Worm (Caenorhabditis elegans) whole organism, L4 larva: ENCODE results near the gene pptr-1.

ENCODE experiments used
- F26F4.8 ChIP-seq: fragments of 200-800 bp; sonication (Bioruptor generic); conservative IDR thresholded peaks from 2 replicates; pipeline ENCODE4 v1.3.6; 2022; ENCODE audit warnings: missing genetic modification characterization, missing compliant biosample characterization
- F44E2.7 ChIP-seq: fragments of 200-800 bp; sonication (Bioruptor generic); IDR thresholded peaks from 2 replicates; pipeline ENCODE4 v2.1.2; 2022; ENCODE audit warnings: missing genetic modification characterization, missing compliant biosample characterization
- R02D3.7 ChIP-seq: fragments of 150-350 bp; sonication (generic microtip); optimal IDR thresholded peaks from 3 replicates; lab custom pipeline; 2014; ENCODE audit warnings: missing biosample characterization, missing genetic modification characterization
- T20F7.1 ChIP-seq: fragments of 200-800 bp; sonication (Bioruptor generic); optimal IDR thresholded peaks from 2 replicates; lab custom pipeline; 2018; ENCODE audit warnings: mild to moderate bottlenecking, missing genetic modification characterization, missing compliant biosample characterization
- Y105C5A.15 ChIP-seq: fragments of 200-800 bp; sonication (Bioruptor generic); IDR thresholded peaks from 2 replicates; pipeline ENCODE4 v1.3.6; 2022; ENCODE audit warnings: missing genetic modification characterization, missing compliant biosample characterization
- Y48G9A.11 ChIP-seq: fragments of 200-800 bp; sonication (Bioruptor generic); IDR thresholded peaks from 2 replicates; pipeline ENCODE4 v1.3.6; 2022; ENCODE audit warnings: missing genetic modification reagents, missing genetic modification characterization, missing compliant biosample characterization
- Y5F2A.4 ChIP-seq: fragments of 200-800 bp; sonication (Bioruptor generic); optimal IDR thresholded peaks from 2 replicates; lab custom pipeline; 2018; ENCODE audit warnings: mild to moderate bottlenecking, missing genetic modification characterization, missing compliant biosample characterization
- Y75B8A.6 ChIP-seq: fragments of 200-800 bp; sonication (Bioruptor generic); IDR thresholded peaks from 2 replicates; pipeline ENCODE4 v1.3.6; 2022; ENCODE audit warnings: missing genetic modification reagents, missing genetic modification characterization, missing compliant biosample characterization
- ZK337.2 ChIP-seq: fragments of 200-800 bp; sonication (Bioruptor generic); IDR thresholded peaks from 2 replicates; pipeline ENCODE4 v1.3.6; 2022; ENCODE audit warnings: missing genetic modification reagents, missing genetic modification characterization, missing compliant biosample characterization
- arid-1 ChIP-seq: fragments of 200-800 bp; sonication (Bioruptor generic); conservative IDR thresholded peaks from 2 replicates; pipeline ENCODE4 v1.3.6; 2022; ENCODE audit warnings: missing genetic modification reagents, missing genetic modification characterization, missing compliant biosample characterization
- ceh-20 ChIP-seq: fragments of 200-800 bp; sonication (Bioruptor generic); IDR thresholded peaks from 2 replicates; pipeline ENCODE4 v1.3.6; 2022; ENCODE audit warnings: missing genetic modification reagents, missing genetic modification characterization, missing compliant biosample characterization
- ctbp-1 ChIP-seq: fragments of 200-800 bp; sonication (Bioruptor generic); IDR thresholded peaks from 2 replicates; pipeline ENCODE4 v1.3.6; 2022; ENCODE audit warnings: missing genetic modification reagents, missing genetic modification characterization, missing compliant biosample characterization
- daf-16 ChIP-seq, 3 experiments: sonication (generic microtip); optimal IDR thresholded peaks; 2 replicates each; lab custom pipeline; 2016 to 2017; ENCODE audit warnings: missing genetic modification characterization in 3 of 3, missing genetic modification reagents in 3 of 3, mild to moderate bottlenecking in 2 of 3, missing compliant biosample characterization in 2 of 3, missing biosample characterization in 1 of 3, moderate library complexity in 1 of 3
- daf-19 ChIP-seq: fragments of 200-800 bp; sonication (Bioruptor generic); conservative IDR thresholded peaks from 2 replicates; pipeline ENCODE4 v1.3.6; 2022; ENCODE audit warnings: missing genetic modification characterization, missing compliant biosample characterization
- dmd-8 ChIP-seq: fragments of 200-800 bp; sonication (Bioruptor generic); IDR thresholded peaks from 2 replicates; pipeline ENCODE4 v1.3.6; 2022; ENCODE audit warnings: missing genetic modification characterization, missing compliant biosample characterization
- dmd-9 ChIP-seq: fragments of 200-800 bp; sonication (Bioruptor generic); IDR thresholded peaks from 2 replicates; pipeline ENCODE4 v1.3.6; 2022; ENCODE audit warnings: missing genetic modification reagents, missing genetic modification characterization, missing compliant biosample characterization
- dpl-1 ChIP-seq: fragments of 150-350 bp; optimal IDR thresholded peaks from 2 replicates; lab custom pipeline; 2014; ENCODE audit warnings: missing biosample characterization, missing genetic modification reagents, missing genetic modification characterization
- duxl-1 ChIP-seq: sonication (generic microtip); optimal IDR thresholded peaks from 2 replicates; lab custom pipeline; 2016; ENCODE audit warnings: mild to moderate bottlenecking, missing genetic modification characterization, moderate library complexity, missing compliant biosample characterization; ENCODE audit not compliant: poor library complexity
- egl-43 ChIP-seq: fragments of 200-800 bp; sonication (Bioruptor generic); IDR thresholded peaks from 2 replicates; pipeline ENCODE4 v1.3.6; 2022; ENCODE audit warnings: missing genetic modification reagents, missing genetic modification characterization, missing compliant biosample characterization
- hlh-11 ChIP-seq: fragments of 200-800 bp; sonication (Bioruptor generic); optimal IDR thresholded peaks from 2 replicates; lab custom pipeline; 2018; ENCODE audit warnings: mild to moderate bottlenecking, missing genetic modification characterization, missing compliant biosample characterization
- hmg-1.1 ChIP-seq: fragments of 200-800 bp; sonication (Bioruptor generic); IDR thresholded peaks from 2 replicates; pipeline ENCODE4 v1.3.6; 2022; ENCODE audit warnings: missing genetic modification reagents, missing genetic modification characterization, missing compliant biosample characterization
- jun-1 ChIP-seq: fragments of 150-350 bp; optimal IDR thresholded peaks from 2 replicates; lab custom pipeline; 2014; ENCODE audit warnings: missing biosample characterization, missing genetic modification reagents, missing genetic modification characterization
- lin-15B ChIP-seq: fragments of 150-350 bp; sonication (generic microtip); optimal IDR thresholded peaks from 3 replicates; lab custom pipeline; 2014; ENCODE audit warnings: missing biosample characterization, missing genetic modification characterization
- lin-29 ChIP-seq: fragments of 200-800 bp; sonication (Bioruptor generic); IDR thresholded peaks from 2 replicates; pipeline ENCODE4 v1.3.6; 2022; ENCODE audit warnings: missing genetic modification reagents, missing genetic modification characterization, missing compliant biosample characterization
- lsy-2 ChIP-seq, 2 experiments: fragments of 150-350 bp in 1 of 2; sonication (generic microtip) in 1 of 2; optimal IDR thresholded peaks; 2 replicates each; lab custom pipeline; 2014 to 2017; ENCODE audit warnings: missing biosample characterization in 2 of 2, missing genetic modification characterization in 2 of 2
- mep-1 ChIP-seq: fragments of 150-350 bp; sonication (generic microtip); optimal IDR thresholded peaks from 3 replicates; lab custom pipeline; 2014; ENCODE audit warnings: missing biosample characterization, missing genetic modification characterization
- mes-2 ChIP-seq: sonication (generic microtip); optimal IDR thresholded peaks from 2 replicates; lab custom pipeline; 2016; ENCODE audit warnings: missing genotype, mild to moderate bottlenecking, missing genetic modification characterization, missing compliant biosample characterization; ENCODE audit not compliant: poor library complexity, severe bottlenecking
- mxl-3 ChIP-seq: fragments of 200-800 bp; sonication (Bioruptor generic); optimal IDR thresholded peaks from 2 replicates; lab custom pipeline; 2018; ENCODE audit warnings: mild to moderate bottlenecking, missing genetic modification characterization, missing compliant biosample characterization
- nhr-10 ChIP-seq: fragments of 150-350 bp; optimal IDR thresholded peaks from 2 replicates; lab custom pipeline; 2014; ENCODE audit warnings: missing biosample characterization, missing genetic modification characterization
- nhr-11 ChIP-seq: fragments of 150-350 bp; optimal IDR thresholded peaks from 2 replicates; lab custom pipeline; 2014; ENCODE audit warnings: missing biosample characterization, missing genetic modification characterization
- nhr-111 ChIP-seq: fragments of 200-800 bp; sonication (Bioruptor generic); optimal IDR thresholded peaks from 2 replicates; lab custom pipeline; 2018; ENCODE audit warnings: mild to moderate bottlenecking, missing genetic modification characterization, missing compliant biosample characterization
- nhr-237 ChIP-seq: sonication (generic microtip); optimal IDR thresholded peaks from 2 replicates; lab custom pipeline; 2017; ENCODE audit warnings: missing biosample characterization, missing genetic modification characterization
- nhr-42 ChIP-seq: fragments of 200-800 bp; sonication (Bioruptor generic); IDR thresholded peaks from 2 replicates; pipeline ENCODE4 v1.3.6; 2022; ENCODE audit warnings: missing genetic modification characterization, missing compliant biosample characterization
- nhr-48 ChIP-seq: sonication (generic microtip); optimal IDR thresholded peaks from 2 replicates; lab custom pipeline; 2016; ENCODE audit warnings: mild to moderate bottlenecking, missing genetic modification characterization, missing compliant biosample characterization
- nhr-6 ChIP-seq: fragments of 150-350 bp; optimal IDR thresholded peaks from 2 replicates; lab custom pipeline; 2014; ENCODE audit warnings: missing biosample characterization, missing genetic modification characterization
- php-3 ChIP-seq: fragments of 200-800 bp; sonication (Bioruptor generic); IDR thresholded peaks from 2 replicates; pipeline ENCODE4 v1.3.6; 2022; ENCODE audit warnings: missing genetic modification reagents, missing genetic modification characterization, missing compliant biosample characterization
- pqm-1 ChIP-seq: sonication (generic microtip); optimal IDR thresholded peaks from 2 replicates; lab custom pipeline; 2017; ENCODE audit warnings: missing biosample characterization, missing genetic modification characterization
- rbr-2 ChIP-seq: sonication (generic microtip); optimal IDR thresholded peaks from 2 replicates; lab custom pipeline; 2016; ENCODE audit warnings: missing genotype, missing genetic modification characterization, missing compliant biosample characterization
- sdz-12 ChIP-seq: fragments of 200-800 bp; sonication (Bioruptor generic); optimal IDR thresholded peaks from 2 replicates; lab custom pipeline; 2018; ENCODE audit warnings: mild to moderate bottlenecking, missing genetic modification characterization, missing compliant biosample characterization
- set-16 ChIP-seq: fragments of 200-800 bp; sonication (Bioruptor generic); IDR thresholded peaks from 2 replicates; pipeline ENCODE4 v1.3.6; 2022; ENCODE audit warnings: missing genetic modification reagents, missing genetic modification characterization, missing compliant biosample characterization
- snpc-1.2 ChIP-seq: fragments of 200-800 bp; sonication (Bioruptor generic); IDR thresholded peaks from 2 replicates; pipeline ENCODE4 v1.3.6; 2022; ENCODE audit warnings: missing genetic modification reagents, missing genetic modification characterization, missing compliant biosample characterization
- spr-1 ChIP-seq: sonication (generic microtip); optimal IDR thresholded peaks from 2 replicates; lab custom pipeline; 2016; ENCODE audit warnings: mild to moderate bottlenecking, missing genetic modification characterization, missing compliant biosample characterization
- spr-3 ChIP-seq: fragments of 200-800 bp; sonication (Bioruptor generic); optimal IDR thresholded peaks from 2 replicates; lab custom pipeline; 2018; ENCODE audit warnings: mild to moderate bottlenecking, missing genetic modification characterization, missing compliant biosample characterization
- tra-1 ChIP-seq: fragments of 200-800 bp; sonication (Bioruptor generic); IDR thresholded peaks from 2 replicates; pipeline ENCODE4 v1.3.6; 2022; ENCODE audit warnings: missing genetic modification reagents, missing genetic modification characterization, missing compliant biosample characterization
- unc-39 ChIP-seq: sonication (generic microtip); optimal IDR thresholded peaks from 2 replicates; lab custom pipeline; 2017; ENCODE audit warnings: missing biosample characterization, missing genetic modification characterization
- vab-7 ChIP-seq: fragments of 200-800 bp; sonication (Bioruptor generic); IDR thresholded peaks from 2 replicates; pipeline ENCODE4 v1.3.6; 2022; ENCODE audit warnings: missing genetic modification reagents, missing genetic modification characterization, missing compliant biosample characterization
- zfp-2 ChIP-seq: sonication (generic microtip); optimal IDR thresholded peaks from 2 replicates; lab custom pipeline; 2016; ENCODE audit warnings: mild to moderate bottlenecking, missing genetic modification characterization, missing compliant biosample characterization
- zip-11 ChIP-seq: fragments of 200-800 bp; sonication (Bioruptor generic); IDR thresholded peaks from 2 replicates; pipeline ENCODE4 v1.3.6; 2022; ENCODE audit warnings: missing genetic modification characterization, missing compliant biosample characterization
- zip-2 ChIP-seq: fragments of 150-350 bp; optimal IDR thresholded peaks from 2 replicates; lab custom pipeline; 2014; ENCODE audit warnings: missing biosample characterization, missing genetic modification characterization
- ztf-11 ChIP-seq: fragments of 150-350 bp; optimal IDR thresholded peaks from 2 replicates; lab custom pipeline; 2014; ENCODE audit warnings: missing biosample characterization, missing genetic modification characterization
- ztf-7 ChIP-seq: fragments of 150-350 bp; optimal IDR thresholded peaks from 2 replicates; lab custom pipeline; 2014; ENCODE audit warnings: missing biosample characterization, missing genetic modification characterization

pptr-1 gene

ce11 chrV:16401519-16401918 lies 44.2 kb downstream of the pptr-1 start, which contains the start of gene F13A7.14 (continued):
- peak; percentile 52 for TF ChIP-seq rbr-2 (tag; lab: Kevin White, UChicago)
- TF ChIP-seq lin-15B (tag; lab: Kevin White, UChicago) = no peak
- no peak for TF ChIP-seq set-16 (GFP tag; lab: Robert Waterston, UW)
- TF ChIP-seq dmd-8 = no peak
- no peak for TF ChIP-seq F44E2.7
- TF ChIP-seq snpc-1.2 = 0 out of 2 replicates have a peak, but pooled peaks have one; percentile 32
- no peak for TF ChIP-seq R02D3.7 (tag; lab: Kevin White, UChicago)
- TF ChIP-seq spr-1 (tag; lab: Kevin White, UChicago) = no peak
- peak; percentile 99 for TF ChIP-seq dpl-1 (GFP tag; lab: Kevin White, UChicago)
- no peak for TF ChIP-seq zfp-2
- TF ChIP-seq ZK337.2 (GFP tag; lab: Robert Waterston, UW) = peak; percentile 95
- no peak for TF ChIP-seq sdz-12
- TF ChIP-seq dmd-9 (GFP tag; lab: Robert Waterston, UW) = peak; percentile 89
- no peak for TF ChIP-seq T20F7.1 (GFP tag; lab: Kevin White, UChicago)
- TF ChIP-seq mep-1 (tag; lab: Kevin White, UChicago) = no peak
- no peak for TF ChIP-seq daf-16 (GFP tag; optimal IDR thresholded peaks at IDR 0.05; lab: Kevin White, UChicago)
- TF ChIP-seq daf-16 (tag; optimal IDR thresholded peaks at IDR 0.05; lab: Kevin White, UChicago) = no peak
- TF ChIP-seq zip-2 (tag; lab: Kevin White, UChicago) = no peak
- TF ChIP-seq Y75B8A.6 (GFP tag; lab: Robert Waterston, UW) = no peak
- TF ChIP-seq spr-3 (GFP tag; lab: Kevin White, UChicago) = peak; percentile 20
- TF ChIP-seq Y5F2A.4 (GFP tag; lab: Kevin White, UChicago) = no peak
- TF ChIP-seq ztf-11 (tag; lab: Kevin White, UChicago) = no peak
- no peak for TF ChIP-seq pqm-1 (tag; lab: Kevin White, UChicago)
- TF ChIP-seq hlh-11 (tag; lab: Kevin White, UChicago) = no peak
- TF ChIP-seq lin-29 (GFP tag; lab: Robert Waterston, UW) = no peak
- no peak for TF ChIP-seq nhr-10 (tag; lab: Kevin White, UChicago)
- peak in 1 of 2 experiments; percentile 87 for TF ChIP-seq lsy-2 (tag; optimal IDR thresholded peaks at IDR 0.05; lab: Kevin White, UChicago)
- TF ChIP-seq ctbp-1 (GFP tag; lab: Robert Waterston, UW) = no peak
- peak; percentile 42 for TF ChIP-seq ztf-7 (tag; lab: Kevin White, UChicago)
- peak; percentile 38; the same call in 1 of the 2 replicates for TF ChIP-seq nhr-42 (GFP tag; lab: Robert Waterston, UW)
- TF ChIP-seq unc-39 (tag; lab: Kevin White, UChicago) = no peak
- no peak for TF ChIP-seq egl-43
- no peak for TF ChIP-seq nhr-11 (tag; lab: Kevin White, UChicago)
- no peak for TF ChIP-seq ceh-20
- TF ChIP-seq Y105C5A.15 = no peak
- no peak for TF ChIP-seq jun-1 (tag; lab: Kevin White, UChicago)
- TF ChIP-seq hmg-1.1 (GFP tag; lab: Robert Waterston, UW) = peak; percentile 59
- TF ChIP-seq nhr-237 (tag; lab: Kevin White, UChicago) = no peak
- TF ChIP-seq tra-1 (GFP tag; lab: Robert Waterston, UW) = peak; percentile 59; the same call in 1 of the 2 replicates
- TF ChIP-seq nhr-111 (GFP tag; lab: Kevin White, UChicago) = no peak
- TF ChIP-seq Y48G9A.11 = peak; percentile 44; the same call in 1 of the 2 replicates
- TF ChIP-seq duxl-1 (tag; lab: Kevin White, UChicago) = peak; percentile 85
- TF ChIP-seq php-3 (GFP tag; lab: Robert Waterston, UW) = no peak
- TF ChIP-seq nhr-6 (tag; lab: Kevin White, UChicago) = peak; percentile 14
- TF ChIP-seq mxl-3 (GFP tag; lab: Kevin White, UChicago) = no peak
- no peak for TF ChIP-seq arid-1
- no peak for TF ChIP-seq daf-19 (GFP tag; lab: Robert Waterston, UW)
- no peak for TF ChIP-seq zip-11 (GFP tag; lab: Robert Waterston, UW)
- 0 out of 2 replicates have a peak, but pooled peaks have one; percentile 16 for TF ChIP-seq vab-7
- no peak for TF ChIP-seq F26F4.8 (GFP tag; lab: Robert Waterston, UW)
- peak; percentile 17 for TF ChIP-seq nhr-48 (tag; lab: Kevin White, UChicago)
- peak; percentile 100 for TF ChIP-seq mes-2 (tag; lab: Kevin White, UChicago)
